Worm (Caenorhabditis elegans) whole organism, L1 larva: Measurements from ENCODE around the gene unc-84.

Experiments
- fkh-4 ChIP-seq: sonication (generic microtip); optimal IDR thresholded peaks from 2 replicates; lab custom pipeline; 2016; ENCODE audit warnings: missing compliant biosample characterization, missing genetic modification characterization, borderline replicate concordance
- isw-1 ChIP-seq: fragments of 200-800 bp; sonication (Bioruptor generic); IDR thresholded peaks from 2 replicates; pipeline ENCODE4 v1.3.6; 2022; ENCODE audit warnings: missing genetic modification characterization, missing compliant biosample characterization
- lin-13 ChIP-seq: fragments of 150-350 bp; optimal IDR thresholded peaks from 2 replicates; lab custom pipeline; 2014; ENCODE audit warnings: missing biosample characterization, missing genetic modification reagents, missing genetic modification characterization
- lin-39 ChIP-seq: fragments of 150-350 bp; optimal IDR thresholded peaks from 2 replicates; lab custom pipeline; 2014; ENCODE audit warnings: missing biosample characterization, missing genetic modification reagents, missing genetic modification characterization
- mep-1 ChIP-seq: fragments of 150-350 bp; optimal IDR thresholded peaks from 2 replicates; lab custom pipeline; 2014; ENCODE audit warnings: missing biosample characterization, missing genetic modification characterization
- skn-1 ChIP-seq: fragments of 150-350 bp; optimal IDR thresholded peaks from 2 replicates; lab custom pipeline; 2014; ENCODE audit warnings: missing biosample characterization, missing genetic modification characterization
- unc-62 ChIP-seq: fragments of 150-350 bp; optimal IDR thresholded peaks from 2 replicates; lab custom pipeline; 2014; ENCODE audit warnings: missing biosample characterization, missing genetic modification reagents, missing genetic modification characterization
- ztf-11 ChIP-seq, 2 experiments: sonication (generic microtip); optimal IDR thresholded peaks; 2 replicates each; lab custom pipeline; 2016 to 2017; ENCODE audit warnings: missing genetic modification characterization in 2 of 2, missing biosample characterization in 1 of 2, missing compliant biosample characterization in 1 of 2
- ztf-4 ChIP-seq: fragments of 150-350 bp; optimal IDR thresholded peaks from 2 replicates; lab custom pipeline; 2014; ENCODE audit warnings: missing biosample characterization, missing genetic modification characterization

DNA sequence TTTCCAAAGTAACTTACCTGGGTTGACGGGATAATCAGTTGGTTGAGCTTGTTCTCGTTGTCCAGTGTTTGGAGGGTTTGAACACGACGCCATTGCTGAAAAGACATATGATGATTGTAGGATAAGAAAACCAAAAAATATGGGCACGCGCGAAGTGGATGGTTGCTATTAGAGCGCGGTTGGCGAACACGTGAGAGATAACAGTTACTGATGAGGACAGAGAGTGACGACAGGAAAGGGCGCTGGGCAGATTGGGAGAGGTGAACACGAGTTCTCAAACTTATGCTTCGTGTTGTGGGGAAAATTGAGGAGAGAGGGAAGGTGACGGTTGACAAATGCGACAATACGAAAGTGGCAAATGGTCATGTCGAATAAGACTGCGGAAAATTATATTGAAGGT lies 19.3 kb downstream of the unc-84 start, which contains the start of gene F54B11.8:
- TF ChIP-seq lin-39 (tag; lab: Kevin White, UChicago) (no peak), mep-1 (no peak), lin-13 (GFP tag; lab: Kevin White, UChicago) (no peak), skn-1 (tag; lab: Kevin White, UChicago) (no peak), unc-62 (no peak), isw-1 (GFP tag; lab: Robert Waterston, UW) (no peak), fkh-4 (tag; lab: Kevin White, UChicago) (no peak), ztf-11 (tag; optimal IDR thresholded peaks at IDR 0.05; lab: Kevin White, UChicago) (no peak), ztf-4 (tag; lab: Kevin White, UChicago) (no peak)
